Fruit fly (Drosophila melanogaster) whole organism, adult: Measurements from ENCODE around the gene MTF-1.

Source experiments
- CG11617 ChIP-seq: fragments of 200-800 bp; sonication (Bioruptor generic); optimal IDR thresholded peaks from 2 replicates; lab custom pipeline; 2017; ENCODE audit warnings: mild to moderate bottlenecking, missing biosample characterization, missing genetic modification reagents, missing genetic modification characterization
- CG12768 ChIP-seq: fragments of 200-800 bp; sonication (Bioruptor generic); optimal IDR thresholded peaks from 2 replicates; lab custom pipeline; 2017; ENCODE audit warnings: missing biosample characterization, missing genetic modification characterization, mild to moderate bottlenecking, moderate library complexity, missing genetic modification reagents
- CG14711 ChIP-seq: fragments of 200-800 bp; sonication (Bioruptor generic); optimal IDR thresholded peaks from 2 replicates; lab custom pipeline; 2018; ENCODE audit warnings: missing biosample characterization, mild to moderate bottlenecking, missing genetic modification characterization, moderate library complexity
- CG1620 ChIP-seq: fragments of 200-800 bp; sonication (Bioruptor generic); optimal IDR thresholded peaks from 2 replicates; lab custom pipeline; 2016; ENCODE audit warnings: missing biosample characterization, missing genetic modification characterization
- CG33017 ChIP-seq: fragments of 200-800 bp; sonication (Bioruptor generic); optimal IDR thresholded peaks from 2 replicates; lab custom pipeline; 2018; ENCODE audit warnings: missing biosample characterization, mild to moderate bottlenecking, missing genetic modification characterization, moderate library complexity
- CG5204 ChIP-seq: fragments of 200-800 bp; sonication (Bioruptor generic); optimal IDR thresholded peaks from 2 replicates; lab custom pipeline; 2016; ENCODE audit warnings: missing biosample characterization, missing genetic modification characterization
- CG7045 ChIP-seq: fragments of 200-800 bp; sonication (Bioruptor generic); optimal IDR thresholded peaks from 2 replicates; lab custom pipeline; 2017; ENCODE audit warnings: missing biosample characterization, mild to moderate bottlenecking, missing genetic modification characterization
- CG7101 ChIP-seq: fragments of 200-800 bp; sonication (Bioruptor generic); optimal IDR thresholded peaks from 2 replicates; lab custom pipeline; 2018; ENCODE audit warnings: missing biosample characterization, mild to moderate bottlenecking, missing genetic modification characterization, moderate library complexity
- Clk ChIP-seq: fragments of 200-800 bp; sonication (Bioruptor generic); optimal IDR thresholded peaks from 2 replicates; lab custom pipeline; 2017; ENCODE audit warnings: missing biosample characterization, missing genetic modification characterization
- Crg-1 ChIP-seq: fragments of 200-800 bp; sonication (Bioruptor generic); optimal IDR thresholded peaks from 2 replicates; lab custom pipeline; 2016; ENCODE audit warnings: missing biosample characterization, missing genetic modification characterization
- Hr96 ChIP-seq: fragments of 200-800 bp; sonication (Bioruptor generic); optimal IDR thresholded peaks from 2 replicates; lab custom pipeline; 2016; ENCODE audit warnings: missing biosample characterization, missing genetic modification characterization
- Mnt ChIP-seq: fragments of 200-800 bp; sonication (Bioruptor generic); optimal IDR thresholded peaks from 2 replicates; lab custom pipeline; 2016; ENCODE audit warnings: missing biosample characterization, mild to moderate bottlenecking, missing genetic modification characterization
- bab1 ChIP-seq: fragments of 200-800 bp; sonication (Bioruptor generic); optimal IDR thresholded peaks from 3 replicates; lab custom pipeline; 2019; ENCODE audit warnings: missing biosample characterization, mild to moderate bottlenecking, missing genetic modification characterization, moderate library complexity
- cic ChIP-seq: fragments of 200-800 bp; sonication (Bioruptor generic); optimal IDR thresholded peaks from 2 replicates; lab custom pipeline; 2017; ENCODE audit warnings: missing biosample characterization, mild to moderate bottlenecking, missing genetic modification characterization, moderate library complexity
- cnc ChIP-seq, 2 experiments: fragments of >200 bp; optimal IDR thresholded peaks; 2 replicates each; lab custom pipeline; 2017
- kay ChIP-seq: fragments of 200-800 bp; sonication (Bioruptor generic); peaks from one replicate; lab custom pipeline; 2016; ENCODE audit warnings: missing biosample characterization, missing genetic modification characterization, borderline replicate concordance
- ovo ChIP-seq: fragments of 200-800 bp; sonication (Bioruptor generic); optimal IDR thresholded peaks from 2 replicates; lab custom pipeline; 2016; ENCODE audit warnings: missing biosample characterization, missing genetic modification characterization
- pad ChIP-seq: fragments of 200-800 bp; sonication (Bioruptor generic); optimal IDR thresholded peaks from 3 replicates; lab custom pipeline; 2017; ENCODE audit warnings: missing biosample characterization, missing genetic modification characterization, mild to moderate bottlenecking, moderate library complexity, missing genetic modification reagents
- tj ChIP-seq: fragments of 200-800 bp; sonication (Bioruptor generic); optimal IDR thresholded peaks from 3 replicates; lab custom pipeline; 2017; ENCODE audit warnings: missing biosample characterization, mild to moderate bottlenecking, missing genetic modification characterization, moderate library complexity
- toe ChIP-seq: fragments of 200-800 bp; sonication (Bioruptor generic); optimal IDR thresholded peaks from 2 replicates; lab custom pipeline; 2016; ENCODE audit warnings: missing biosample characterization, missing genetic modification characterization

Gene MTF-1

dm6 chr3L:9402157-9402890, 27.8 kb upstream of the MTF-1 start, which contains the start of gene eIF4E1:
Gene eIF4E1 (minus strand): TSS chr3L:9402460.
- TF ChIP-seq Mnt (peak; percentile 78), CG1620 (GFP tag; lab: Kevin White, UChicago) (no peak), kay (GFP tag; lab: Kevin White, UChicago) (peak; percentile 38), pad (GFP tag; lab: Kevin White, UChicago) (no peak), Crg-1 (no peak), CG7101 (tag; lab: Kevin White, UChicago) (no peak), toe (no peak), Hr96 (GFP tag; lab: Kevin White, UChicago) (no peak), ovo (no peak), tj (peak; percentile 38), CG11617 (GFP tag; lab: Kevin White, UChicago) (no peak), CG14711 (tag; lab: Kevin White, UChicago) (peak; percentile 87), Clk (GFP tag; lab: Kevin White, UChicago) (no peak), CG33017 (no peak), bab1 (peak; percentile 9), CG7045 (GFP tag; lab: Kevin White, UChicago) (no peak)

DNA sequence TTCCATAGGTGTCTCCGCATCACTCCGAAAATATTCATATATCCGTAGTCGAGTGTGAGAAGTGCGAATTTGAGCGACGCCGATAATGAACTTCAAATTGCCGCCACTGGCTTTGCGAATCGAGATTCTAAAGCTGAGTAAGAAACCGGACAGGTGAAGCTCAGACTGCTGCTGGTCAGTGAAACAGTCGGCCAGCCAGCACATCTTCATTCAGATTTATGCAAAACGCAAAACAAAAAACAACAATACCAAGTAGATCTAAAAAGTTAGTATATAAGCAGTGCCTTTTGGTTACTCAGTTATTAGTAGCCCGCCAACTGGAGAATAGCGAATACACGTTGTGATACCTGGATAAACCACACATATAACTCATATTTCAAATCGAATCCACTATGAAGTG, 25.6 kb upstream of the MTF-1 start, which contains the start of gene Cpr67B:
TSS of gene Cpr67B (plus strand) at position 301 of the 400 bp plus-strand sequence.
- TF ChIP-seq cic (GFP tag; lab: Kevin White, UChicago) (no peak), CG7045 (GFP tag; lab: Kevin White, UChicago) (no peak), CG33017 (no peak), Hr96 (GFP tag; lab: Kevin White, UChicago) (no peak), CG5204 (GFP tag; lab: Kevin White, UChicago) (no peak), CG1620 (GFP tag; lab: Kevin White, UChicago) (no peak), Crg-1 (no peak), CG11617 (GFP tag; lab: Kevin White, UChicago) (no peak), tj (no peak), CG7101 (tag; lab: Kevin White, UChicago) (no peak), bab1 (no peak)

DNA sequence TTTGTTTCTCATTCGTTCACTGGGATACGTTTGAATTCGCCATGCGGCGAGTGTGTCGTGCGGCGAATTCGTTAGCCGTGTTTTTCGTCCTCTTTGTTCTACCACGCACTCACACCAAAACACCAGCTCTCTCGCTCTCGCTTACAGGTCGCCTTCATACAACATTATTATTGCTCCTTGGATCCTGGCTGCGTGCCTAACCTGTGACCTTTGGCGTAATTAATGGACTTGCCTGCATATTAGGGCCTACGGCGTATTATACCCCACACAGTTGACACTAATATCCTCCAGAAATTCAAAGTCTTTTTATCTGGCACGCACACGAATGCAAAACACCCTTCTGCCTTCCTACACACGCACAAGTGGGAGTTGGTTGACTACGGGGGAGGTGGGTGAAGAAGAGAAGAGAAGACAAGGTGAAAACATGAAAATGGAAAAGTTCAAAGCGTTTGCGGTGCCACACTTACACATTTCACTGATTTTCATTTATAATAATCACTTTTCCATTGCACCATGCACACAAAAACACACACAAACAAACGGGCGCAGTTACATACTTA, 20.0 kb upstream of the MTF-1 start:
- no peak for TF ChIP-seq ovo
- no peak for TF ChIP-seq CG14711 (tag; lab: Kevin White, UChicago)
- TF ChIP-seq CG5204 (GFP tag; lab: Kevin White, UChicago): no peak
- TF ChIP-seq Clk (GFP tag; lab: Kevin White, UChicago): no peak
- no peak for TF ChIP-seq CG1620 (GFP tag; lab: Kevin White, UChicago)
- TF ChIP-seq cic (GFP tag; lab: Kevin White, UChicago): no peak
- no peak for TF ChIP-seq Crg-1
- TF ChIP-seq tj: no peak
- no peak for TF ChIP-seq kay (GFP tag; lab: Kevin White, UChicago)
- TF ChIP-seq cnc (optimal IDR thresholded peaks at IDR 0.05; lab: Kevin White, UChicago): no peak

DNA sequence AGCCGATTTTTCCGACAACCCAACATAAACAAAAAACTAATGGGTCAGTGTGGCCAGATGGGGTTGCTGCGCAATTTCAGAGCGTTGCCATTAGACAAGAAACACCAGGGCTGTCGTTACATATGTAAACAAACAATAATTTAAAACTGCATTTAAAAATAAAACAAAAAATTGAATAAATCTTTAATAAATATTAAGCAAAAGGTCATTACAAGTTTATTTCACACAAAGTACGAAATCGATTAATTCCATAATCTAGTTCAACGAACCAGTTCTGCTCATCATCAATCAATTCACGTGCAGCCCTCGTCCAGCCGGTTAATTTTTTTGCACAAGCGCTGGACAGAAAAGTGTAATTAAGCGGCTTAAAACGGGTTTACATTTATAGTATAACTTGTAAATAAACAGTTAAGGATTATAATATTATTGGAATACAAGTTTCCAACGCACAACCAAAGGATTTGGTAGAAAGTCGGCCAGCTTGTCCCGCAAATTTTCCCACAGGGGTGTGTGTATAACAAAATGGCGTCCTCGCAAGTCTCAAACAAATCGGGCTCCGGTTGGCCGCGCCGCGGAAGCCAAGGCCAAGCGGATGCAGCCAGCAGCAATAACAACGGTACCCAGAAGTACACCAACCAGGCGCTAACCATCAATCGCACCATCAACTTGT, 19.2 kb upstream of the MTF-1 start, which contains the start of the genes CG4022 and Cpsf5:
TSS of gene CG4022 (minus strand) at position 79 of the 670 bp plus-strand sequence.
TSS of gene Cpsf5 (plus strand) at position 285 of the 670 bp plus-strand sequence.
- peak; percentile 66 for TF ChIP-seq cic (GFP tag; lab: Kevin White, UChicago)
- TF ChIP-seq CG12768 (GFP tag; lab: Kevin White, UChicago): peak; percentile 78
- TF ChIP-seq tj: peak; percentile 72
- no peak for TF ChIP-seq cnc (optimal IDR thresholded peaks at IDR 0.05; lab: Kevin White, UChicago)
- no peak for TF ChIP-seq CG5204 (GFP tag; lab: Kevin White, UChicago)
- TF ChIP-seq pad (GFP tag; lab: Kevin White, UChicago): peak; percentile 61
- peak; percentile 85 for TF ChIP-seq CG14711 (tag; lab: Kevin White, UChicago)
- TF ChIP-seq toe: peak; percentile 91
- TF ChIP-seq Hr96 (GFP tag; lab: Kevin White, UChicago): no peak
- peak; percentile 84 for TF ChIP-seq CG33017
- TF ChIP-seq kay (GFP tag; lab: Kevin White, UChicago): peak; percentile 87
- peak; percentile 88 for TF ChIP-seq CG7101 (tag; lab: Kevin White, UChicago)
- peak; percentile 80 for TF ChIP-seq bab1
- TF ChIP-seq Crg-1: peak; percentile 77
- peak; percentile 84 for TF ChIP-seq CG1620 (GFP tag; lab: Kevin White, UChicago)
- peak; percentile 90 for TF ChIP-seq CG11617 (GFP tag; lab: Kevin White, UChicago)
- peak; percentile 74 for TF ChIP-seq ovo
- peak; percentile 62 for TF ChIP-seq Clk (GFP tag; lab: Kevin White, UChicago)
- peak; percentile 89 for TF ChIP-seq Mnt
- peak; percentile 83 for TF ChIP-seq CG7045 (GFP tag; lab: Kevin White, UChicago)

- TF ChIP-seq CG12768 (GFP tag; lab: Kevin White, UChicago): no peak
- no peak for TF ChIP-seq cnc (optimal IDR thresholded peaks at IDR 0.05; lab: Kevin White, UChicago)
- TF ChIP-seq toe: no peak
- no peak for TF ChIP-seq tj
- no peak for TF ChIP-seq Crg-1
- TF ChIP-seq CG11617 (GFP tag; lab: Kevin White, UChicago): no peak
- TF ChIP-seq Hr96 (GFP tag; lab: Kevin White, UChicago): no peak
- no peak for TF ChIP-seq Mnt
- TF ChIP-seq CG33017: no peak
- no peak for TF ChIP-seq bab1
- TF ChIP-seq Clk (GFP tag; lab: Kevin White, UChicago): no peak
- no peak for TF ChIP-seq cic (GFP tag; lab: Kevin White, UChicago)
- no peak for TF ChIP-seq CG7101 (tag; lab: Kevin White, UChicago)
- TF ChIP-seq kay (GFP tag; lab: Kevin White, UChicago): no peak
Measured at dm6 chr3L:9417288-9417687, 12.8 kb upstream of the MTF-1 start, which contains the start of gene CG3982. Gene CG3982 (minus strand): TSS chr3L:9417388.
